Fruit fly (Drosophila melanogaster) whole organism, embryonic: Measurements from ENCODE around the gene CG14195.

ENCODE experiments used
- Adf1 ChIP-seq: fragments of 200-800 bp; sonication (Bioruptor generic); IDR thresholded peaks from 2 replicates; pipeline ENCODE4 v1.3.6; 2022; ENCODE audit warnings: missing biosample characterization, missing genetic modification characterization
- Awh ChIP-seq: fragments of 200-800 bp; sonication (Bioruptor generic); IDR thresholded peaks from 2 replicates; pipeline ENCODE4, ENCODE4 v1.3.6; 2022; ENCODE audit warnings: missing biosample characterization, missing genetic modification characterization
- Bteb2 ChIP-seq: fragments of 200-800 bp; sonication (Bioruptor generic); optimal IDR thresholded peaks from 2 replicates; lab custom pipeline; 2016; ENCODE audit warnings: missing biosample characterization, missing genetic modification characterization
- CG10462 ChIP-seq: fragments of 200-800 bp; sonication (Bioruptor generic); optimal IDR thresholded peaks from 2 replicates; lab custom pipeline; 2016; ENCODE audit warnings: missing biosample characterization, missing genetic modification characterization
- CG11398 ChIP-seq: fragments of 200-800 bp; sonication (Bioruptor generic); optimal IDR thresholded peaks from 2 replicates; lab custom pipeline; 2016; ENCODE audit warnings: missing biosample characterization, missing genetic modification characterization
- CG11560 ChIP-seq: fragments of 200-800 bp; sonication (Bioruptor generic); IDR thresholded peaks from 3 replicates; pipeline ENCODE4 v1.3.6; 2022; ENCODE audit warnings: missing biosample characterization, missing genetic modification characterization
- CG12744 ChIP-seq: fragments of 200-800 bp; sonication (Bioruptor generic); optimal IDR thresholded peaks from 2 replicates; lab custom pipeline; 2016; ENCODE audit warnings: missing biosample characterization, missing genetic modification characterization
- CG14710 ChIP-seq: fragments of 200-800 bp; sonication (Bioruptor generic); optimal IDR thresholded peaks from 3 replicates; lab custom pipeline; 2019; ENCODE audit warnings: missing biosample characterization, mild to moderate bottlenecking, missing genetic modification characterization, moderate library complexity
- CG15269 ChIP-seq: fragments of 200-800 bp; sonication (Bioruptor generic); optimal IDR thresholded peaks from 2 replicates; lab custom pipeline; 2018; ENCODE audit warnings: missing biosample characterization, mild to moderate bottlenecking, missing genetic modification characterization, moderate library complexity
- CG17568 ChIP-seq: fragments of 200-800 bp; sonication (Bioruptor generic); optimal IDR thresholded peaks from 2 replicates; lab custom pipeline; 2018; ENCODE audit warnings: missing biosample characterization, mild to moderate bottlenecking, missing genetic modification characterization, moderate library complexity
- CG18011 ChIP-seq: fragments of 200-800 bp; sonication (Bioruptor generic); optimal IDR thresholded peaks from 2 replicates; lab custom pipeline; 2017; ENCODE audit warnings: missing biosample characterization, missing genetic modification characterization, mild to moderate bottlenecking, moderate library complexity, missing genotype
- CG1832 ChIP-seq: fragments of 200-800 bp; sonication (Bioruptor generic); optimal IDR thresholded peaks from 2 replicates; lab custom pipeline; 2017; ENCODE audit warnings: missing biosample characterization, mild to moderate bottlenecking, missing genetic modification characterization, inconsistent platforms
- CG31441 ChIP-seq: fragments of 200-800 bp; sonication (Bioruptor generic); IDR thresholded peaks from 2 replicates; pipeline ENCODE4 v1.3.6; 2022; ENCODE audit warnings: missing biosample characterization, missing genetic modification characterization
- CG3281 ChIP-seq: fragments of 200-800 bp; sonication (Bioruptor generic); optimal IDR thresholded peaks from 3 replicates; lab custom pipeline; 2017; ENCODE audit warnings: missing biosample characterization, mild to moderate bottlenecking, missing genetic modification characterization
- CG3726 ChIP-seq: fragments of 200-800 bp; sonication (Bioruptor generic); IDR thresholded peaks from 3 replicates; pipeline ENCODE4, ENCODE4 v1.3.6; 2022; ENCODE audit warnings: missing biosample characterization, missing genetic modification characterization
- CG6854 ChIP-seq: fragments of 200-800 bp; sonication (Bioruptor generic); optimal IDR thresholded peaks from 3 replicates; lab custom pipeline; 2017; ENCODE audit warnings: missing biosample characterization, mild to moderate bottlenecking, missing genetic modification characterization
- CG8944 ChIP-seq: fragments of 200-800 bp; sonication (Bioruptor generic); optimal IDR thresholded peaks from 3 replicates; lab custom pipeline; 2016; ENCODE audit warnings: missing biosample characterization, missing genetic modification characterization
- Dip2 ChIP-seq: fragments of 200-800 bp; sonication (Bioruptor generic); IDR thresholded peaks from 2 replicates; pipeline ENCODE4 v1.3.6; 2022; ENCODE audit warnings: missing biosample characterization, missing genetic modification characterization
- Dip3 ChIP-seq: fragments of 200-800 bp; sonication (Bioruptor generic); optimal IDR thresholded peaks from 3 replicates; lab custom pipeline; 2016; ENCODE audit warnings: missing biosample characterization, missing genetic modification characterization
- HmgZ ChIP-seq: fragments of 200-800 bp; sonication (Bioruptor generic); optimal IDR thresholded peaks from 2 replicates; lab custom pipeline; 2018; ENCODE audit warnings: missing biosample characterization, mild to moderate bottlenecking, missing genetic modification characterization
- Hr3 ChIP-seq: fragments of 200-800 bp; sonication (Bioruptor generic); optimal IDR thresholded peaks from 3 replicates; lab custom pipeline; 2016; ENCODE audit warnings: missing biosample characterization, missing genetic modification characterization
- Kr ChIP-seq: fragments of 200-800 bp; sonication (Bioruptor generic); optimal IDR thresholded peaks from 2 replicates; lab custom pipeline; 2017; ENCODE audit warnings: missing biosample characterization, mild to moderate bottlenecking, missing genetic modification characterization
- Lpt ChIP-seq: fragments of >200 bp; optimal IDR thresholded peaks from 2 replicates; lab custom pipeline; 2018; ENCODE audit warnings: missing biosample characterization, missing genetic modification characterization
- MESR4 ChIP-seq: fragments of 200-800 bp; sonication (Bioruptor generic); optimal IDR thresholded peaks from 2 replicates; lab custom pipeline; 2018; ENCODE audit warnings: missing biosample characterization, mild to moderate bottlenecking, missing genetic modification characterization, moderate library complexity
- NC2β ChIP-seq: fragments of 200-800 bp; sonication (Bioruptor generic); optimal IDR thresholded peaks from 2 replicates; lab custom pipeline; 2016; ENCODE audit warnings: missing biosample characterization, missing genetic modification characterization
- NFAT ChIP-seq: fragments of 200-800 bp; sonication (Bioruptor generic); IDR thresholded peaks from 2 replicates; pipeline ENCODE4 v1.3.6; 2022; ENCODE audit warnings: missing biosample characterization, missing genetic modification characterization
- Oaz ChIP-seq: fragments of 200-800 bp; sonication (Bioruptor generic); IDR thresholded peaks from 2 replicates; pipeline ENCODE4 v1.3.6; 2022; ENCODE audit warnings: missing biosample characterization, missing genetic modification characterization
- Rx ChIP-seq: fragments of 200-800 bp; sonication (Bioruptor generic); IDR thresholded peaks from 2 replicates; pipeline ENCODE4 v1.3.6; 2022; ENCODE audit warnings: missing biosample characterization, missing genetic modification characterization
- Scr ChIP-seq: fragments of 200-800 bp; sonication (Bioruptor generic); IDR thresholded peaks from 2 replicates; pipeline ENCODE4 v1.3.6; 2022; ENCODE audit warnings: missing biosample characterization, missing genetic modification characterization; ENCODE audit not compliant: partially characterized antibody
- Usf ChIP-seq: fragments of 200-800 bp; sonication (Bioruptor generic); optimal IDR thresholded peaks from 2 replicates; lab custom pipeline; 2017; ENCODE audit warnings: missing genotype, missing biosample characterization, missing genetic modification characterization
- Xbp1 ChIP-seq: fragments of 200-800 bp; sonication (Bioruptor generic); optimal IDR thresholded peaks from 3 replicates; lab custom pipeline; 2016; ENCODE audit warnings: missing biosample characterization, mild to moderate bottlenecking, missing genetic modification characterization
- YL-1 ChIP-seq: fragments of 200-800 bp; sonication (Bioruptor generic); optimal IDR thresholded peaks from 3 replicates; lab custom pipeline; 2017; ENCODE audit warnings: missing biosample characterization, mild to moderate bottlenecking, missing genetic modification characterization
- amos ChIP-seq: fragments of 200-800 bp; sonication (Bioruptor generic); IDR thresholded peaks from 2 replicates; pipeline ENCODE4 v1.3.6; 2022; ENCODE audit warnings: missing biosample characterization, missing genetic modification characterization; ENCODE audit not compliant: partially characterized antibody
- az2 ChIP-seq: fragments of 200-800 bp; sonication (Bioruptor generic); optimal IDR thresholded peaks from 3 replicates; lab custom pipeline; 2016; ENCODE audit warnings: missing biosample characterization, missing genetic modification characterization
- bbx ChIP-seq: fragments of 200-800 bp; sonication (Bioruptor generic); IDR thresholded peaks from 2 replicates; pipeline ENCODE4 v1.3.6; 2022; ENCODE audit warnings: missing biosample characterization, missing genetic modification characterization; ENCODE audit not compliant: partially characterized antibody
- bigmax ChIP-seq: fragments of 200-800 bp; sonication (Bioruptor generic); optimal IDR thresholded peaks from 2 replicates; lab custom pipeline; 2018; ENCODE audit warnings: missing biosample characterization, mild to moderate bottlenecking, missing genetic modification characterization
- br ChIP-seq: fragments of >200 bp; optimal IDR thresholded peaks from 2 replicates; lab custom pipeline; 2017
- exex ChIP-seq: fragments of 200-800 bp; sonication (Bioruptor generic); optimal IDR thresholded peaks from 4 replicates; lab custom pipeline; 2018; ENCODE audit warnings: missing biosample characterization, mild to moderate bottlenecking, missing genetic modification characterization, moderate library complexity
- gsb-n ChIP-seq: fragments of 200-800 bp; sonication (Bioruptor generic); optimal IDR thresholded peaks from 3 replicates; lab custom pipeline; 2018; ENCODE audit warnings: missing biosample characterization, mild to moderate bottlenecking, missing genetic modification characterization
- ham ChIP-seq: fragments of 200-800 bp; sonication (Bioruptor generic); IDR thresholded peaks from 2 replicates; pipeline ENCODE4 v1.3.6; 2022; ENCODE audit warnings: missing biosample characterization, missing genetic modification characterization
- jigr1 ChIP-seq: fragments of 200-800 bp; sonication (Bioruptor generic); IDR thresholded peaks from 3 replicates; pipeline ENCODE4 v1.3.6; 2022; ENCODE audit warnings: missing biosample characterization, missing genetic modification characterization
- ken ChIP-seq: fragments of 200-800 bp; sonication (Bioruptor generic); IDR thresholded peaks from 3 replicates; pipeline ENCODE4 v1.3.6; 2022; ENCODE audit warnings: missing biosample characterization, missing genetic modification characterization
- pb ChIP-seq: fragments of 200-800 bp; sonication (Bioruptor generic); optimal IDR thresholded peaks from 3 replicates; lab custom pipeline; 2016; ENCODE audit warnings: missing biosample characterization, missing genetic modification characterization
- pho ChIP-seq: fragments of 200-800 bp; sonication (Bioruptor generic); optimal IDR thresholded peaks from 2 replicates; lab custom pipeline; 2016; ENCODE audit warnings: missing biosample characterization, missing genetic modification characterization
- ro ChIP-seq: fragments of 200-800 bp; sonication (Bioruptor generic); IDR thresholded peaks from 2 replicates; pipeline ENCODE4 v1.3.6; 2022; ENCODE audit warnings: missing biosample characterization, missing genetic modification characterization
- run ChIP-seq: fragments of 200-800 bp; sonication (Bioruptor generic); optimal IDR thresholded peaks from 3 replicates; lab custom pipeline; 2018; ENCODE audit warnings: missing biosample characterization, mild to moderate bottlenecking, missing genetic modification characterization
- so ChIP-seq: fragments of 200-800 bp; sonication (Bioruptor generic); IDR thresholded peaks from 3 replicates; pipeline ENCODE4 v1.3.6; 2022; ENCODE audit warnings: missing biosample characterization, missing genetic modification characterization
- tin ChIP-seq: fragments of 200-800 bp; sonication (Bioruptor generic); optimal IDR thresholded peaks from 3 replicates; lab custom pipeline; 2016; ENCODE audit warnings: missing biosample characterization, missing genetic modification characterization
- toy ChIP-seq: fragments of 200-800 bp; sonication (Bioruptor generic); IDR thresholded peaks from 2 replicates; pipeline ENCODE4 v1.3.6; 2022; ENCODE audit warnings: missing biosample characterization, missing genetic modification characterization
- yki ChIP-seq: fragments of >200 bp; optimal IDR thresholded peaks from 3 replicates; lab custom pipeline; 2018
- zen ChIP-seq: fragments of 200-800 bp; sonication (Bioruptor generic); optimal IDR thresholded peaks from 3 replicates; lab custom pipeline; 2018; ENCODE audit warnings: missing biosample characterization, mild to moderate bottlenecking, missing genetic modification characterization, moderate library complexity
- zen2 ChIP-seq: fragments of 200-800 bp; sonication (Bioruptor generic); IDR thresholded peaks from 3 replicates; pipeline ENCODE4 v1.3.6; 2022; ENCODE audit warnings: missing biosample characterization, missing genetic modification characterization; ENCODE audit not compliant: partially characterized antibody

CG14195 gene

dm6 chrX:19179696-19180255 lies 32.1 kb downstream of the CG14195 start, which contains the start of the genes CG7556 and CG7453 (continued):
- TF ChIP-seq Kr (no peak), amos (no peak), NC2β (GFP tag; lab: Kevin White, UChicago) (peak; percentile 42), Dip3 (GFP tag; lab: Kevin White, UChicago) (peak; percentile 77), az2 (peak; percentile 80), CG6854 (GFP tag; lab: Kevin White, UChicago) (no peak), NFAT (0 out of 2 replicates have a peak, but pooled peaks have one; percentile 3), Scr (GFP tag; lab: Robert Waterston, UW) (no peak), CG18011 (GFP tag; lab: Kevin White, UChicago) (peak; percentile 51), zen2 (GFP tag; lab: Robert Waterston, UW) (no peak), Bteb2 (GFP tag; lab: Kevin White, UChicago) (peak; percentile 58), CG17568 (GFP tag; lab: Kevin White, UChicago) (peak; percentile 44), YL-1 (GFP tag; lab: Kevin White, UChicago) (peak; percentile 80), CG12744 (peak; percentile 41), Xbp1 (peak; percentile 84), exex (tag; lab: Kevin White, UChicago) (no peak), zen (peak; percentile 22), tin (GFP tag; lab: Kevin White, UChicago) (peak; percentile 78), HmgZ (tag; lab: Kevin White, UChicago) (peak; percentile 57), bigmax (GFP tag; lab: Kevin White, UChicago) (no peak), pho (GFP tag; lab: Kevin White, UChicago) (peak; percentile 79), jigr1 (GFP tag; lab: Robert Waterston, UW) (no peak), ro (GFP tag; lab: Robert Waterston, UW) (no peak), CG8944 (GFP tag; lab: Kevin White, UChicago) (peak; percentile 74), CG3726 (GFP tag; lab: Robert Waterston, UW) (no peak), CG11560 (tag; lab: Robert Waterston, UW) (peak; percentile 31; the same call in 1 of the 3 replicates), toy (GFP tag; lab: Robert Waterston, UW) (no peak), Lpt (GFP tag; lab: Kevin White, UChicago) (no peak), MESR4 (GFP tag; lab: Kevin White, UChicago) (no peak), CG3281 (GFP tag; lab: Kevin White, UChicago) (peak; percentile 62), CG10462 (GFP tag; lab: Kevin White, UChicago) (peak; percentile 59), ham (GFP tag; lab: Robert Waterston, UW) (no peak), CG14710 (tag; lab: Kevin White, UChicago) (peak; percentile 84), Hr3 (peak; percentile 77), CG15269 (tag; lab: Kevin White, UChicago) (peak; percentile 77), ken (GFP tag; lab: Robert Waterston, UW) (peak; percentile 56; the same call in 1 of the 3 replicates), Dip2 (GFP tag; lab: Robert Waterston, UW) (no peak), Adf1 (GFP tag; lab: Robert Waterston, UW) (peak; percentile 38), pb (peak; percentile 45), CG11398 (GFP tag; lab: Kevin White, UChicago) (peak; percentile 60), yki (lab: Kevin White, UChicago) (no peak), Rx (no peak; the same call in 1 of the 2 replicates), so (GFP tag; lab: Robert Waterston, UW) (0 out of 3 replicates have a peak, but pooled peaks have one; percentile 29), gsb-n (tag; lab: Kevin White, UChicago) (peak; percentile 57), bbx (no peak), br (lab: Kevin White, UChicago) (no peak), CG31441 (GFP tag; lab: Robert Waterston, UW) (peak; percentile 63; the same call in 1 of the 2 replicates), CG1832 (no peak), Usf (GFP tag; lab: Kevin White, UChicago) (peak; percentile 30), Awh (GFP tag; lab: Robert Waterston, UW) (no peak), run (tag; lab: Kevin White, UChicago) (no peak), Oaz (no peak)
